Fruit fly (Drosophila melanogaster): ENCODE data around the gene Gfrl.

dm6 chr3R:20407771-20408315 lies 76.5 kb downstream of the Gfrl start, which contains the start of the genes Tmlh and eIF3g2:
- TF ChIP-seq Clk (GFP tag; optimal IDR thresholded peaks at IDR 0.05) (no peak), CG5204 (GFP tag; optimal IDR thresholded peaks at IDR 0.05) (no peak), ovo (GFP tag; optimal IDR thresholded peaks at IDR 0.05) (no peak), CG11617 (GFP tag; optimal IDR thresholded peaks at IDR 0.05) (no peak), CG12768 (GFP tag; optimal IDR thresholded peaks at IDR 0.05) (no peak), Crg-1 (GFP tag; optimal IDR thresholded peaks at IDR 0.05) (no peak), toe (GFP tag; optimal IDR thresholded peaks at IDR 0.05) (no peak), Mnt (GFP tag; optimal IDR thresholded peaks at IDR 0.05) (no peak), CG14711 (tag; optimal IDR thresholded peaks at IDR 0.05) (no peak)
